Worm (Caenorhabditis elegans): Measurements from ENCODE around the gene pfn-3.

The pfn-3 gene

ce11 chrX:1126207-1126606 lies 45.8 kb upstream of the pfn-3 start:
- no peak for TF ChIP-seq pqm-1 (tag; optimal IDR thresholded peaks at IDR 0.05)
- no peak for TF ChIP-seq pag-3 (tag; optimal IDR thresholded peaks at IDR 0.05; ENCODE audit: borderline replicate concordance, insufficient read depth)
- no peak for TF ChIP-seq blmp-1 (tag; optimal IDR thresholded peaks at IDR 0.05)
- TF ChIP-seq nhr-85 (tag), result peak; percentile 6
- TF ChIP-seq ces-1 (GFP tag; optimal IDR thresholded peaks at IDR 0.05), result no peak

ce11 chrX:1125426-1125825 lies 45.0 kb upstream of the pfn-3 start, which contains the start of gene lmp-2:
Gene lmp-2 (plus strand): TSS chrX:1125615.
- TF ChIP-seq ceh-90 (tag; optimal IDR thresholded peaks at IDR 0.05) (no peak), C16A3.4 (tag; optimal IDR thresholded peaks at IDR 0.05) (no peak), elt-2 (tag; optimal IDR thresholded peaks at IDR 0.05) (peak; percentile 48), mdl-1 (tag; optimal IDR thresholded peaks at IDR 0.05) (no peak), nhr-237 (tag; optimal IDR thresholded peaks at IDR 0.05) (no peak)

ce11 chrX:1124146-1124545 lies 43.7 kb upstream of the pfn-3 start, which contains the start of gene C05D9.9:
Gene C05D9.9 (minus strand): TSS chrX:1124246.
- TF ChIP-seq efl-1 (optimal IDR thresholded peaks at IDR 0.05) (no peak), efl-1 (GFP tag; optimal IDR thresholded peaks at IDR 0.05 in 1 of 2) (peak in 1 of 2 experiments; percentile 7), nhr-85 (tag) (peak; percentile 56), nhr-84 (tag; optimal IDR thresholded peaks at IDR 0.05) (no peak), zag-1 (tag; optimal IDR thresholded peaks at IDR 0.05) (no peak), isw-1 (GFP tag; IDR thresholded peaks at IDR 0.05) (no peak), nhr-20 (tag; optimal IDR thresholded peaks at IDR 0.05) (no peak), lin-15B (tag; optimal IDR thresholded peaks at IDR 0.05) (no peak), snu-23 (GFP tag; optimal IDR thresholded peaks at IDR 0.05) (peak; percentile 1), nhr-76 (tag; optimal IDR thresholded peaks at IDR 0.05) (no peak), grh-1 (GFP tag; IDR thresholded peaks at IDR 0.05) (peak; percentile 46), lin-14 (GFP tag; optimal IDR thresholded peaks at IDR 0.05) (peak; percentile 10), lin-35 (GFP tag; optimal IDR thresholded peaks at IDR 0.05) (peak in 1 of 2 experiments; percentile 3), elt-3 (tag; optimal IDR thresholded peaks at IDR 0.05) (peak in 1 of 6 experiments; percentile 5)

- no peak for TF ChIP-seq unc-30 (tag; optimal IDR thresholded peaks at IDR 0.05)
- TF ChIP-seq ceh-82 (tag; optimal IDR thresholded peaks at IDR 0.05), result no peak
- TF ChIP-seq lin-14 (GFP tag; optimal IDR thresholded peaks at IDR 0.05), result peak; percentile 36
- no peak for TF ChIP-seq lin-13 (GFP tag; optimal IDR thresholded peaks at IDR 0.05)
- peak in 1 of 2 experiments; percentile 17 for TF ChIP-seq lin-35 (GFP tag; optimal IDR thresholded peaks at IDR 0.05)
- TF ChIP-seq nhr-71 (tag; optimal IDR thresholded peaks at IDR 0.05), result peak; percentile 9
- TF ChIP-seq blmp-1 (tag; optimal IDR thresholded peaks at IDR 0.05), result peak; percentile 58
- TF ChIP-seq sox-4 (tag; optimal IDR thresholded peaks at IDR 0.05), result no peak
- no peak for TF ChIP-seq unc-130 (tag; optimal IDR thresholded peaks at IDR 0.05)
- no peak for TF ChIP-seq ces-1 (GFP tag; optimal IDR thresholded peaks at IDR 0.05)
- TF ChIP-seq nhr-85 (tag), result peak; percentile 76
- TF ChIP-seq sup-37 (GFP tag; optimal IDR thresholded peaks at IDR 0.05), result no peak
- no peak for TF ChIP-seq egl-27 (tag; optimal IDR thresholded peaks at IDR 0.05)
- TF ChIP-seq snu-23 (GFP tag; optimal IDR thresholded peaks at IDR 0.05), result peak; percentile 41
- no peak for TF ChIP-seq dpl-1 (GFP tag; optimal IDR thresholded peaks at IDR 0.05)
- TF ChIP-seq isw-1 (GFP tag; IDR thresholded peaks at IDR 0.05), result no peak
- no peak for TF ChIP-seq zip-4 (GFP tag; optimal IDR thresholded peaks at IDR 0.05)
These were observed 43.0 kb upstream of the pfn-3 start for ce11 chrX:1123471-1123870.

- TF ChIP-seq ceh-82 (tag; optimal IDR thresholded peaks at IDR 0.05), result peak in 1 of 3 experiments; percentile 41
- TF ChIP-seq rnt-1 (tag; optimal IDR thresholded peaks at IDR 0.05), result peak; percentile 59
- TF ChIP-seq ceh-90 (tag; optimal IDR thresholded peaks at IDR 0.05), result no peak
- no peak for TF ChIP-seq unc-62 (GFP tag; optimal IDR thresholded peaks at IDR 0.05)
- TF ChIP-seq lin-15B (tag; optimal IDR thresholded peaks at IDR 0.05), result no peak
- TF ChIP-seq sox-4 (tag; optimal IDR thresholded peaks at IDR 0.05), result no peak
- no peak for TF ChIP-seq mef-2 (tag; optimal IDR thresholded peaks at IDR 0.05)
- no peak for TF ChIP-seq nhr-47 (tag; optimal IDR thresholded peaks at IDR 0.05)
- TF ChIP-seq dsc-1 (tag; optimal IDR thresholded peaks at IDR 0.05), result no peak
- TF ChIP-seq hpl-2 (GFP tag; optimal IDR thresholded peaks at IDR 0.05), result no peak
- TF ChIP-seq ces-1 (GFP tag; optimal IDR thresholded peaks at IDR 0.05), result no peak
- no peak for TF ChIP-seq snpc-4 (tag; optimal IDR thresholded peaks at IDR 0.05)
- TF ChIP-seq nhr-84 (tag; optimal IDR thresholded peaks at IDR 0.05), result no peak
- TF ChIP-seq lin-14 (GFP tag; optimal IDR thresholded peaks at IDR 0.05), result peak; percentile 88
- no peak for TF ChIP-seq zag-1 (tag; optimal IDR thresholded peaks at IDR 0.05)
- no peak for TF ChIP-seq tbx-2 (tag; optimal IDR thresholded peaks at IDR 0.05)
- TF ChIP-seq vab-15 (tag; optimal IDR thresholded peaks at IDR 0.05), result peak; percentile 14
- peak in 1 of 3 experiments; percentile 25 for TF ChIP-seq dpl-1 (GFP tag; optimal IDR thresholded peaks at IDR 0.05)
- TF ChIP-seq fkh-10 (GFP tag; optimal IDR thresholded peaks at IDR 0.05), result no peak
- no peak for TF ChIP-seq aly-2 (tag; optimal IDR thresholded peaks at IDR 0.05)
- TF ChIP-seq nhr-20 (tag; optimal IDR thresholded peaks at IDR 0.05), result peak; percentile 25
These were observed 41.7 kb upstream of the pfn-3 start for ce11 chrX:1122198-1122597.

Data from whole organism, L1 larva.